Fruit fly (Drosophila melanogaster) whole organism, embryonic: ENCODE data around the gene tipE.

Experiments
- ATbp ChIP-seq: fragments of 200-800 bp; sonication (Bioruptor generic); optimal IDR thresholded peaks from 2 replicates; lab custom pipeline; 2017; ENCODE audit warnings: missing biosample characterization, mild to moderate bottlenecking, missing genetic modification characterization, missing genetic modification reagents
- Ada2b ChIP-seq: fragments of 200-800 bp; sonication (Bioruptor generic); IDR thresholded peaks from 2 replicates; pipeline ENCODE4 v1.3.6; 2022; ENCODE audit warnings: missing biosample characterization, missing genetic modification characterization
- Aef1 ChIP-seq: fragments of 200-800 bp; sonication (Bioruptor generic); IDR thresholded peaks from 3 replicates; pipeline ENCODE4 v1.3.6; 2022; ENCODE audit warnings: missing biosample characterization, missing genetic modification characterization
- Atf3 ChIP-seq: fragments of 200-800 bp; sonication (Bioruptor generic); optimal IDR thresholded peaks from 3 replicates; lab custom pipeline; 2016; ENCODE audit warnings: missing biosample characterization, missing genetic modification characterization
- Blimp-1 ChIP-seq: fragments of 200-800 bp; sonication (Bioruptor generic); optimal IDR thresholded peaks from 3 replicates; lab custom pipeline; 2018; ENCODE audit warnings: missing biosample characterization, missing genetic modification characterization, mild to moderate bottlenecking, moderate library complexity, missing genetic modification reagents
- CG13894 ChIP-seq: fragments of 200-800 bp; sonication (Bioruptor generic); optimal IDR thresholded peaks from 3 replicates; lab custom pipeline; 2018; ENCODE audit warnings: missing biosample characterization, mild to moderate bottlenecking, missing genetic modification characterization, moderate library complexity
- CG1603 ChIP-seq: fragments of 200-800 bp; sonication (Bioruptor generic); optimal IDR thresholded peaks from 2 replicates; lab custom pipeline; 2019; ENCODE audit warnings: missing biosample characterization, mild to moderate bottlenecking, missing genetic modification characterization, moderate library complexity
- CG18599 ChIP-seq: fragments of 200-800 bp; sonication (Bioruptor generic); optimal IDR thresholded peaks from 3 replicates; lab custom pipeline; 2017; ENCODE audit warnings: missing biosample characterization, missing genetic modification characterization, mild to moderate bottlenecking, moderate library complexity, missing genetic modification reagents
- CG2875 ChIP-seq: fragments of 200-800 bp; sonication (Bioruptor generic); optimal IDR thresholded peaks from 2 replicates; lab custom pipeline; 2017; ENCODE audit warnings: missing biosample characterization, mild to moderate bottlenecking, missing genetic modification characterization, missing genetic modification reagents
- CG32532 ChIP-seq: fragments of 200-800 bp; sonication (Bioruptor generic); IDR thresholded peaks from 2 replicates; pipeline ENCODE4 v1.3.6; 2022; ENCODE audit warnings: missing biosample characterization, missing genetic modification characterization
- CG3847 ChIP-seq: fragments of 200-800 bp; sonication (Bioruptor generic); IDR thresholded peaks from 2 replicates; pipeline ENCODE4 v1.3.6; 2022; ENCODE audit warnings: missing biosample characterization, missing genetic modification characterization
- CG4282 ChIP-seq: fragments of 200-800 bp; sonication (Bioruptor generic); optimal IDR thresholded peaks from 2 replicates; lab custom pipeline; 2016; ENCODE audit warnings: missing biosample characterization, missing genetic modification characterization
- CG4854 ChIP-seq: fragments of 200-800 bp; sonication (Bioruptor generic); optimal IDR thresholded peaks from 2 replicates; lab custom pipeline; 2016; ENCODE audit warnings: missing biosample characterization, missing genetic modification characterization, inconsistent platforms
- CG6689 ChIP-seq: fragments of 200-800 bp; sonication (Bioruptor generic); IDR thresholded peaks from 2 replicates; pipeline ENCODE4 v1.3.6; 2022; ENCODE audit warnings: missing biosample characterization, missing genetic modification characterization
- CG6813 ChIP-seq: fragments of 200-800 bp; sonication (Bioruptor generic); optimal IDR thresholded peaks from 2 replicates; lab custom pipeline; 2017; ENCODE audit warnings: missing biosample characterization, missing genetic modification characterization, mild to moderate bottlenecking, moderate library complexity, missing genetic modification reagents
- CG7987 ChIP-seq: fragments of 200-800 bp; sonication (Bioruptor generic); optimal IDR thresholded peaks from 2 replicates; lab custom pipeline; 2018; ENCODE audit warnings: missing biosample characterization, mild to moderate bottlenecking, missing genetic modification characterization, moderate library complexity
- CG8359 ChIP-seq: fragments of 200-800 bp; sonication (Bioruptor generic); optimal IDR thresholded peaks from 2 replicates; lab custom pipeline; 2017; ENCODE audit warnings: missing biosample characterization, mild to moderate bottlenecking, missing genetic modification characterization, borderline replicate concordance
- D ChIP-seq, 2 experiments: fragments of 200-800 bp in 1 of 2; fragments of >200 bp in 1 of 2; sonication (Bioruptor generic) in 1 of 2; optimal IDR thresholded peaks; 2 replicates in 1 of 2; 3 replicates in 1 of 2; lab custom pipeline; 2017; ENCODE audit warnings: mild to moderate bottlenecking in 1 of 2, missing biosample characterization in 1 of 2, missing genetic modification characterization in 1 of 2, missing genetic modification reagents in 1 of 2
- Deaf1 ChIP-seq: fragments of 200-800 bp; optimal IDR thresholded peaks from 3 replicates; lab custom pipeline; 2019; ENCODE audit warnings: missing biosample characterization, mild to moderate bottlenecking, missing genetic modification characterization, moderate library complexity
- Ets65A ChIP-seq: fragments of 200-800 bp; sonication (Bioruptor generic); peaks from one replicate; lab custom pipeline; 2016; ENCODE audit warnings: missing biosample characterization, missing genetic modification characterization
- H15 ChIP-seq: fragments of 200-800 bp; sonication (Bioruptor generic); IDR thresholded peaks from 3 replicates; pipeline ENCODE4 v1.3.6; 2022; ENCODE audit warnings: missing biosample characterization, missing genetic modification characterization
- HLHmδ ChIP-seq: fragments of 200-800 bp; sonication (Bioruptor generic); optimal IDR thresholded peaks from 2 replicates; lab custom pipeline; 2018; ENCODE audit warnings: missing biosample characterization, mild to moderate bottlenecking, missing genetic modification characterization, moderate library complexity
- Jarid2 ChIP-seq: fragments of 200-800 bp; sonication (Bioruptor generic); optimal IDR thresholded peaks from 3 replicates; lab custom pipeline; 2017; ENCODE audit warnings: mild to moderate bottlenecking, missing biosample characterization, missing genetic modification reagents, missing genetic modification characterization
- MTF-1 ChIP-seq: fragments of 200-800 bp; sonication (Bioruptor generic); optimal IDR thresholded peaks from 2 replicates; lab custom pipeline; 2018; ENCODE audit warnings: missing biosample characterization, mild to moderate bottlenecking, missing genetic modification characterization, borderline replicate concordance
- Max ChIP-seq: fragments of 200-800 bp; sonication (Bioruptor generic); optimal IDR thresholded peaks from 2 replicates; lab custom pipeline; 2016; ENCODE audit warnings: missing biosample characterization, mild to moderate bottlenecking, missing genetic modification characterization
- Med ChIP-seq: fragments of 200-800 bp; sonication (Bioruptor generic); peaks from one replicate; lab custom pipeline; 2016; ENCODE audit warnings: missing biosample characterization, missing genetic modification characterization, mild to moderate bottlenecking, inconsistent platforms, moderate library complexity
- Mrtf ChIP-seq: fragments of 200-800 bp; sonication (Bioruptor generic); IDR thresholded peaks from 3 replicates; pipeline ENCODE4 v1.3.6; 2022; ENCODE audit warnings: missing biosample characterization, missing genetic modification characterization
- Nf-YC ChIP-seq: fragments of 200-800 bp; optimal IDR thresholded peaks from 3 replicates; lab custom pipeline; 2019; ENCODE audit warnings: missing biosample characterization, mild to moderate bottlenecking, missing genetic modification characterization, moderate library complexity
- Tbp ChIP-seq: fragments of >200 bp; optimal IDR thresholded peaks from 2 replicates; lab custom pipeline; 2018; ENCODE audit warnings: missing biosample characterization, missing genetic modification characterization
- Xrp1 ChIP-seq: fragments of 200-800 bp; sonication (Bioruptor generic); IDR thresholded peaks from 2 replicates; pipeline ENCODE4 v1.3.6; 2022; ENCODE audit warnings: missing biosample characterization, missing genetic modification characterization
- btn ChIP-seq: fragments of 200-800 bp; sonication (Bioruptor generic); optimal IDR thresholded peaks from 2 replicates; lab custom pipeline; 2016; ENCODE audit warnings: missing biosample characterization, missing genetic modification characterization
- caup ChIP-seq: fragments of 200-800 bp; sonication (Bioruptor generic); optimal IDR thresholded peaks from 3 replicates; lab custom pipeline; 2017; ENCODE audit warnings: missing biosample characterization, mild to moderate bottlenecking, missing genetic modification characterization, moderate library complexity; ENCODE audit not compliant: severe bottlenecking
- cwo ChIP-seq: fragments of 200-800 bp; sonication (Bioruptor generic); optimal IDR thresholded peaks from 3 replicates; lab custom pipeline; 2017; ENCODE audit warnings: missing biosample characterization, missing genetic modification characterization, mild to moderate bottlenecking, moderate library complexity, missing genetic modification reagents
- dmrt11E ChIP-seq: fragments of 200-800 bp; sonication (Bioruptor generic); optimal IDR thresholded peaks from 3 replicates; lab custom pipeline; 2018; ENCODE audit warnings: missing biosample characterization, mild to moderate bottlenecking, missing genetic modification characterization, moderate library complexity
- fd102C ChIP-seq: fragments of 200-800 bp; sonication (Bioruptor generic); optimal IDR thresholded peaks from 2 replicates; lab custom pipeline; 2018; ENCODE audit warnings: missing biosample characterization, mild to moderate bottlenecking, missing genetic modification characterization, moderate library complexity
- gem ChIP-seq: fragments of 200-800 bp; sonication (Bioruptor generic); optimal IDR thresholded peaks from 2 replicates; lab custom pipeline; 2019; ENCODE audit warnings: missing biosample characterization, mild to moderate bottlenecking, missing genetic modification characterization, moderate library complexity
- gsb ChIP-seq: fragments of 200-800 bp; sonication (Bioruptor generic); IDR thresholded peaks from 2 replicates; pipeline ENCODE4 v1.3.6; 2022; ENCODE audit warnings: missing biosample characterization, missing genetic modification characterization
- ind ChIP-seq: fragments of 200-800 bp; sonication (Bioruptor generic); optimal IDR thresholded peaks from 3 replicates; lab custom pipeline; 2016; ENCODE audit warnings: missing biosample characterization, missing genetic modification characterization
- lilli ChIP-seq: fragments of 200-800 bp; sonication (Bioruptor generic); optimal IDR thresholded peaks from 3 replicates; lab custom pipeline; 2016; ENCODE audit warnings: missing biosample characterization, missing genetic modification characterization
- mirr ChIP-seq: fragments of 200-800 bp; sonication (Bioruptor generic); optimal IDR thresholded peaks from 3 replicates; lab custom pipeline; 2018; ENCODE audit warnings: missing biosample characterization, mild to moderate bottlenecking, missing genetic modification characterization
- peb ChIP-seq: fragments of 200-800 bp; sonication (Bioruptor generic); IDR thresholded peaks from 2 replicates; pipeline ENCODE4 v1.3.6; 2022; ENCODE audit warnings: missing biosample characterization, missing genetic modification characterization
- sens ChIP-seq: fragments of 200-800 bp; sonication (Bioruptor generic); peaks from one replicate; lab custom pipeline; 2016; ENCODE audit warnings: missing biosample characterization, missing genetic modification characterization
- stc ChIP-seq: fragments of 200-800 bp; sonication (Bioruptor generic); IDR thresholded peaks from 2 replicates; pipeline ENCODE4 v1.3.6; 2022; ENCODE audit warnings: missing biosample characterization, missing genetic modification characterization
- stwl ChIP-seq: fragments of 200-800 bp; sonication (Bioruptor generic); optimal IDR thresholded peaks from 3 replicates; lab custom pipeline; 2018; ENCODE audit warnings: missing biosample characterization, mild to moderate bottlenecking, missing genetic modification characterization, moderate library complexity
- tna ChIP-seq: fragments of 200-800 bp; sonication (Bioruptor generic); IDR thresholded peaks from 2 replicates; pipeline ENCODE4 v1.3.6; 2022; ENCODE audit warnings: missing biosample characterization, missing genetic modification characterization; ENCODE audit not compliant: partially characterized antibody
- trem ChIP-seq: fragments of 200-800 bp; optimal IDR thresholded peaks from 3 replicates; lab custom pipeline; 2019; ENCODE audit warnings: missing biosample characterization, mild to moderate bottlenecking, missing genetic modification characterization, moderate library complexity
- wek ChIP-seq: fragments of 200-800 bp; sonication (Bioruptor generic); optimal IDR thresholded peaks from 3 replicates; lab custom pipeline; 2018; ENCODE audit warnings: missing biosample characterization, mild to moderate bottlenecking, missing genetic modification characterization, moderate library complexity

Gene tipE

dm6 chr3L:4219291-4220228 lies 31.3 kb downstream of the tipE start (continued):
- no peak for TF ChIP-seq gem (tag; lab: Kevin White, UChicago)
- TF ChIP-seq trem, result no peak
- TF ChIP-seq CG32532 (GFP tag; lab: Robert Waterston, UW), result peak; percentile 44
- TF ChIP-seq stwl (tag; lab: Kevin White, UChicago), result peak; percentile 3
- peak; percentile 92 for TF ChIP-seq CG7987
- TF ChIP-seq CG6689 (GFP tag; lab: Robert Waterston, UW), result no peak
- no peak for TF ChIP-seq caup (GFP tag; lab: Kevin White, UChicago)
- no peak for TF ChIP-seq peb (GFP tag; lab: Robert Waterston, UW)
- no peak for TF ChIP-seq CG13894 (tag; lab: Kevin White, UChicago)
- TF ChIP-seq Aef1 (GFP tag; lab: Robert Waterston, UW), result no peak
- TF ChIP-seq mirr (GFP tag; lab: Kevin White, UChicago), result peak; percentile 84
- TF ChIP-seq Nf-YC, result no peak
- TF ChIP-seq fd102C (GFP tag; lab: Kevin White, UChicago), result no peak
- peak; percentile 23 for TF ChIP-seq Med (GFP tag; lab: Kevin White, UChicago)
- TF ChIP-seq Jarid2 (GFP tag; lab: Kevin White, UChicago), result no peak
- TF ChIP-seq D (optimal IDR thresholded peaks at IDR 0.05; lab: Kevin White, UChicago), result no peak
- TF ChIP-seq D (GFP tag; optimal IDR thresholded peaks at IDR 0.05; lab: Kevin White, UChicago), result no peak
- TF ChIP-seq cwo (GFP tag; lab: Kevin White, UChicago), result peak; percentile 100
- no peak for TF ChIP-seq CG4854 (GFP tag; lab: Kevin White, UChicago)
- no peak for TF ChIP-seq tna (GFP tag; lab: Robert Waterston, UW)

- TF ChIP-seq ATbp (GFP tag; lab: Kevin White, UChicago) (peak; percentile 46), Blimp-1 (peak; percentile 2), wek (GFP tag; lab: Kevin White, UChicago) (peak; percentile 28), Deaf1 (tag; lab: Kevin White, UChicago) (no peak), gsb (no peak), Tbp (no peak), stc (GFP tag; lab: Robert Waterston, UW) (0 out of 2 replicates have a peak, but pooled peaks have one; percentile 16), CG8359 (GFP tag; lab: Kevin White, UChicago) (peak; percentile 26), CG3847 (GFP tag; lab: Robert Waterston, UW) (no peak), H15 (GFP tag; lab: Robert Waterston, UW) (no peak), btn (no peak), CG1603 (tag; lab: Kevin White, UChicago) (peak; percentile 38), Mrtf (GFP tag; lab: Robert Waterston, UW) (no peak), lilli (GFP tag; lab: Kevin White, UChicago) (no peak), CG4282 (no peak), Ets65A (no peak), peb (GFP tag; lab: Robert Waterston, UW) (no peak), CG2875 (GFP tag; lab: Kevin White, UChicago) (peak; percentile 16), sens (peak; percentile 40), HLHmδ (GFP tag; lab: Kevin White, UChicago) (no peak), Max (GFP tag; lab: Kevin White, UChicago) (no peak), MTF-1 (peak; percentile 10), CG18599 (GFP tag; lab: Kevin White, UChicago) (no peak), CG6813 (GFP tag; lab: Kevin White, UChicago) (peak; percentile 15), ind (GFP tag; lab: Kevin White, UChicago) (no peak), Xrp1 (GFP tag; lab: Robert Waterston, UW) (0 out of 2 replicates have a peak, but pooled peaks have one; percentile 13), Ada2b (no peak), dmrt11E (tag; lab: Kevin White, UChicago) (peak; percentile 26), Atf3 (GFP tag; lab: Kevin White, UChicago) (no peak)
These were observed 32.4 kb downstream of the tipE start for dm6 chr3L:4220679-4221078.
